Worm (Caenorhabditis elegans) whole organism, L4 larva: Measurements from ENCODE around the gene ape-1.

Experiments used
- F10B5.3 ChIP-seq: sonication (generic microtip); optimal IDR thresholded peaks from 2 replicates; lab custom pipeline; 2016; ENCODE audit warnings: mild to moderate bottlenecking, missing genetic modification characterization, missing compliant biosample characterization
- F37D6.2 ChIP-seq: sonication (generic microtip); optimal IDR thresholded peaks from 2 replicates; lab custom pipeline; 2016; ENCODE audit warnings: mild to moderate bottlenecking, missing genetic modification characterization, missing compliant biosample characterization
- F49E8.2 ChIP-seq: sonication (generic microtip); optimal IDR thresholded peaks from 2 replicates; lab custom pipeline; 2016; ENCODE audit warnings: missing compliant biosample characterization, mild to moderate bottlenecking, missing genetic modification characterization, borderline replicate concordance
- T20F7.1 ChIP-seq: fragments of 200-800 bp; sonication (Bioruptor generic); optimal IDR thresholded peaks from 2 replicates; lab custom pipeline; 2018; ENCODE audit warnings: mild to moderate bottlenecking, missing genetic modification characterization, missing compliant biosample characterization
- T26A8.4 ChIP-seq: fragments of 200-800 bp; sonication (Bioruptor generic); IDR thresholded peaks from 2 replicates; pipeline ENCODE4 v1.3.6; 2022; ENCODE audit warnings: missing genetic modification characterization, missing compliant biosample characterization
- Y48G9A.11 ChIP-seq: fragments of 200-800 bp; sonication (Bioruptor generic); IDR thresholded peaks from 2 replicates; pipeline ENCODE4 v1.3.6; 2022; ENCODE audit warnings: missing genetic modification reagents, missing genetic modification characterization, missing compliant biosample characterization
- Y5F2A.4 ChIP-seq: fragments of 200-800 bp; sonication (Bioruptor generic); optimal IDR thresholded peaks from 2 replicates; lab custom pipeline; 2018; ENCODE audit warnings: mild to moderate bottlenecking, missing genetic modification characterization, missing compliant biosample characterization
- Y75B8A.6 ChIP-seq: fragments of 200-800 bp; sonication (Bioruptor generic); IDR thresholded peaks from 2 replicates; pipeline ENCODE4 v1.3.6; 2022; ENCODE audit warnings: missing genetic modification reagents, missing genetic modification characterization, missing compliant biosample characterization
- ZK337.2 ChIP-seq: fragments of 200-800 bp; sonication (Bioruptor generic); IDR thresholded peaks from 2 replicates; pipeline ENCODE4 v1.3.6; 2022; ENCODE audit warnings: missing genetic modification reagents, missing genetic modification characterization, missing compliant biosample characterization
- arid-1 ChIP-seq: fragments of 200-800 bp; sonication (Bioruptor generic); conservative IDR thresholded peaks from 2 replicates; pipeline ENCODE4 v1.3.6; 2022; ENCODE audit warnings: missing genetic modification reagents, missing genetic modification characterization, missing compliant biosample characterization
- ceh-20 ChIP-seq: fragments of 200-800 bp; sonication (Bioruptor generic); IDR thresholded peaks from 2 replicates; pipeline ENCODE4 v1.3.6; 2022; ENCODE audit warnings: missing genetic modification reagents, missing genetic modification characterization, missing compliant biosample characterization
- ceh-32 ChIP-seq: sonication (generic microtip); optimal IDR thresholded peaks from 2 replicates; lab custom pipeline; 2016; ENCODE audit warnings: mild to moderate bottlenecking, missing genetic modification characterization, missing compliant biosample characterization; ENCODE audit not compliant: poor library complexity
- ceh-44 ChIP-seq: fragments of 200-800 bp; sonication (Bioruptor generic); IDR thresholded peaks from 2 replicates; pipeline ENCODE4 v1.3.6; 2022; ENCODE audit warnings: missing genetic modification reagents, missing genetic modification characterization, missing compliant biosample characterization
- ces-1 ChIP-seq: fragments of 150-350 bp; sonication (generic microtip); optimal IDR thresholded peaks from 4 replicates; lab custom pipeline; 2014; ENCODE audit warnings: missing biosample characterization, missing genetic modification reagents, missing genetic modification characterization
- ctbp-1 ChIP-seq: fragments of 200-800 bp; sonication (Bioruptor generic); IDR thresholded peaks from 2 replicates; pipeline ENCODE4 v1.3.6; 2022; ENCODE audit warnings: missing genetic modification reagents, missing genetic modification characterization, missing compliant biosample characterization
- daf-16 ChIP-seq, 3 experiments: sonication (generic microtip); optimal IDR thresholded peaks; 2 replicates each; lab custom pipeline; 2016 to 2017; ENCODE audit warnings: missing genetic modification characterization in 3 of 3, missing genetic modification reagents in 3 of 3, mild to moderate bottlenecking in 2 of 3, missing compliant biosample characterization in 2 of 3, missing biosample characterization in 1 of 3, moderate library complexity in 1 of 3
- daf-19 ChIP-seq: fragments of 200-800 bp; sonication (Bioruptor generic); conservative IDR thresholded peaks from 2 replicates; pipeline ENCODE4 v1.3.6; 2022; ENCODE audit warnings: missing genetic modification characterization, missing compliant biosample characterization
- daf-8 ChIP-seq: fragments of 200-800 bp; sonication (Bioruptor generic); IDR thresholded peaks from 2 replicates; pipeline ENCODE4 v1.3.6; 2022; ENCODE audit warnings: missing genetic modification characterization, missing compliant biosample characterization
- dmd-8 ChIP-seq: fragments of 200-800 bp; sonication (Bioruptor generic); IDR thresholded peaks from 2 replicates; pipeline ENCODE4 v1.3.6; 2022; ENCODE audit warnings: missing genetic modification characterization, missing compliant biosample characterization
- dmd-9 ChIP-seq: fragments of 200-800 bp; sonication (Bioruptor generic); IDR thresholded peaks from 2 replicates; pipeline ENCODE4 v1.3.6; 2022; ENCODE audit warnings: missing genetic modification reagents, missing genetic modification characterization, missing compliant biosample characterization
- dpl-1 ChIP-seq: fragments of 150-350 bp; optimal IDR thresholded peaks from 2 replicates; lab custom pipeline; 2014; ENCODE audit warnings: missing biosample characterization, missing genetic modification reagents, missing genetic modification characterization
- duxl-1 ChIP-seq: sonication (generic microtip); optimal IDR thresholded peaks from 2 replicates; lab custom pipeline; 2016; ENCODE audit warnings: mild to moderate bottlenecking, missing genetic modification characterization, moderate library complexity, missing compliant biosample characterization; ENCODE audit not compliant: poor library complexity
- egl-43 ChIP-seq: fragments of 200-800 bp; sonication (Bioruptor generic); IDR thresholded peaks from 2 replicates; pipeline ENCODE4 v1.3.6; 2022; ENCODE audit warnings: missing genetic modification reagents, missing genetic modification characterization, missing compliant biosample characterization
- gei-8 ChIP-seq: fragments of 200-800 bp; sonication (Bioruptor generic); optimal IDR thresholded peaks from 2 replicates; lab custom pipeline; 2018; ENCODE audit warnings: mild to moderate bottlenecking, missing genetic modification characterization, missing compliant biosample characterization
- hif-1 ChIP-seq, 2 experiments: sonication (generic microtip); optimal IDR thresholded peaks; 2 replicates each; lab custom pipeline; 2016 to 2017; ENCODE audit warnings: missing compliant biosample characterization in 2 of 2, missing genetic modification characterization in 2 of 2, missing genetic modification reagents in 2 of 2, missing genotype in 2 of 2, mild to moderate bottlenecking in 1 of 2
- hlh-30 ChIP-seq: sonication (generic microtip); optimal IDR thresholded peaks from 2 replicates; lab custom pipeline; 2017; ENCODE audit warnings: antibody characterized with exemption, mild to moderate bottlenecking, missing genetic modification characterization, missing compliant biosample characterization; ENCODE audit not compliant: insufficient read depth
- lin-1 ChIP-seq: fragments of 200-800 bp; sonication (Bioruptor generic); IDR thresholded peaks from 2 replicates; pipeline ENCODE4 v1.3.6; 2022; ENCODE audit warnings: missing genetic modification reagents, missing genetic modification characterization, missing compliant biosample characterization
- lin-13 ChIP-seq: fragments of 150-350 bp; optimal IDR thresholded peaks from 2 replicates; lab custom pipeline; 2014; ENCODE audit warnings: missing biosample characterization, missing genetic modification reagents, missing genetic modification characterization
- lin-38 ChIP-seq: fragments of 200-800 bp; sonication (Bioruptor generic); IDR thresholded peaks from 2 replicates; pipeline ENCODE4 v1.3.6; 2022; ENCODE audit warnings: missing genetic modification reagents, missing genetic modification characterization, missing compliant biosample characterization
- lin-39 ChIP-seq: fragments of 150-350 bp; optimal IDR thresholded peaks from 2 replicates; lab custom pipeline; 2014; ENCODE audit warnings: missing biosample characterization, missing genetic modification reagents, missing genetic modification characterization
- lir-3 ChIP-seq: sonication (generic microtip); optimal IDR thresholded peaks from 2 replicates; lab custom pipeline; 2016; ENCODE audit warnings: mild to moderate bottlenecking, missing genetic modification characterization, missing compliant biosample characterization
- mdt-29 ChIP-seq: fragments of 200-800 bp; sonication (Bioruptor generic); IDR thresholded peaks from 2 replicates; pipeline ENCODE4 v1.3.6; 2022; ENCODE audit warnings: missing genetic modification reagents, missing genetic modification characterization, missing compliant biosample characterization
- mep-1 ChIP-seq: fragments of 150-350 bp; sonication (generic microtip); optimal IDR thresholded peaks from 3 replicates; lab custom pipeline; 2014; ENCODE audit warnings: missing biosample characterization, missing genetic modification characterization
- mes-2 ChIP-seq: sonication (generic microtip); optimal IDR thresholded peaks from 2 replicates; lab custom pipeline; 2016; ENCODE audit warnings: missing genotype, mild to moderate bottlenecking, missing genetic modification characterization, missing compliant biosample characterization; ENCODE audit not compliant: poor library complexity, severe bottlenecking
- nhr-102 ChIP-seq: sonication (generic microtip); optimal IDR thresholded peaks from 2 replicates; lab custom pipeline; 2016; ENCODE audit warnings: mild to moderate bottlenecking, missing genetic modification characterization, moderate library complexity, missing compliant biosample characterization
- nhr-25 ChIP-seq: sonication (generic microtip); optimal IDR thresholded peaks from 2 replicates; lab custom pipeline; 2017; ENCODE audit warnings: missing genetic modification characterization, mild to moderate bottlenecking, missing compliant biosample characterization, antibody characterized with exemption, moderate library complexity, borderline replicate concordance; ENCODE audit not compliant: insufficient read depth
- nhr-6 ChIP-seq: fragments of 150-350 bp; optimal IDR thresholded peaks from 2 replicates; lab custom pipeline; 2014; ENCODE audit warnings: missing biosample characterization, missing genetic modification characterization
- nhr-77 ChIP-seq: fragments of 150-350 bp; optimal IDR thresholded peaks from 2 replicates; lab custom pipeline; 2014; ENCODE audit warnings: missing biosample characterization, missing genetic modification characterization
- saeg-2 ChIP-seq: fragments of 200-800 bp; sonication (Bioruptor generic); IDR thresholded peaks from 2 replicates; pipeline ENCODE4 v1.3.6; 2022; ENCODE audit warnings: missing genetic modification reagents, missing genetic modification characterization, missing compliant biosample characterization
- sdz-12 ChIP-seq: fragments of 200-800 bp; sonication (Bioruptor generic); optimal IDR thresholded peaks from 2 replicates; lab custom pipeline; 2018; ENCODE audit warnings: mild to moderate bottlenecking, missing genetic modification characterization, missing compliant biosample characterization
- snpc-1.2 ChIP-seq: fragments of 200-800 bp; sonication (Bioruptor generic); IDR thresholded peaks from 2 replicates; pipeline ENCODE4 v1.3.6; 2022; ENCODE audit warnings: missing genetic modification reagents, missing genetic modification characterization, missing compliant biosample characterization
- snpc-4 ChIP-seq: fragments of 150-350 bp; optimal IDR thresholded peaks from 2 replicates; lab custom pipeline; 2014; ENCODE audit warnings: missing biosample characterization, missing genetic modification characterization
- tag-97 ChIP-seq: fragments of 200-800 bp; sonication (Bioruptor generic); IDR thresholded peaks from 2 replicates; pipeline ENCODE4 v1.3.6; 2022; ENCODE audit warnings: missing genetic modification characterization, missing compliant biosample characterization
- tra-1 ChIP-seq: fragments of 200-800 bp; sonication (Bioruptor generic); IDR thresholded peaks from 2 replicates; pipeline ENCODE4 v1.3.6; 2022; ENCODE audit warnings: missing genetic modification reagents, missing genetic modification characterization, missing compliant biosample characterization
- vab-7 ChIP-seq: fragments of 200-800 bp; sonication (Bioruptor generic); IDR thresholded peaks from 2 replicates; pipeline ENCODE4 v1.3.6; 2022; ENCODE audit warnings: missing genetic modification reagents, missing genetic modification characterization, missing compliant biosample characterization
- zag-1 ChIP-seq: fragments of 150-350 bp; optimal IDR thresholded peaks from 2 replicates; lab custom pipeline; 2014; ENCODE audit warnings: missing biosample characterization, missing genetic modification characterization
- zfp-2 ChIP-seq: sonication (generic microtip); optimal IDR thresholded peaks from 2 replicates; lab custom pipeline; 2016; ENCODE audit warnings: mild to moderate bottlenecking, missing genetic modification characterization, missing compliant biosample characterization
- zip-11 ChIP-seq: fragments of 200-800 bp; sonication (Bioruptor generic); IDR thresholded peaks from 2 replicates; pipeline ENCODE4 v1.3.6; 2022; ENCODE audit warnings: missing genetic modification characterization, missing compliant biosample characterization
- zip-2 ChIP-seq: fragments of 150-350 bp; optimal IDR thresholded peaks from 2 replicates; lab custom pipeline; 2014; ENCODE audit warnings: missing biosample characterization, missing genetic modification characterization
- ztf-7 ChIP-seq: fragments of 150-350 bp; optimal IDR thresholded peaks from 2 replicates; lab custom pipeline; 2014; ENCODE audit warnings: missing biosample characterization, missing genetic modification characterization

Gene ape-1

DNA sequence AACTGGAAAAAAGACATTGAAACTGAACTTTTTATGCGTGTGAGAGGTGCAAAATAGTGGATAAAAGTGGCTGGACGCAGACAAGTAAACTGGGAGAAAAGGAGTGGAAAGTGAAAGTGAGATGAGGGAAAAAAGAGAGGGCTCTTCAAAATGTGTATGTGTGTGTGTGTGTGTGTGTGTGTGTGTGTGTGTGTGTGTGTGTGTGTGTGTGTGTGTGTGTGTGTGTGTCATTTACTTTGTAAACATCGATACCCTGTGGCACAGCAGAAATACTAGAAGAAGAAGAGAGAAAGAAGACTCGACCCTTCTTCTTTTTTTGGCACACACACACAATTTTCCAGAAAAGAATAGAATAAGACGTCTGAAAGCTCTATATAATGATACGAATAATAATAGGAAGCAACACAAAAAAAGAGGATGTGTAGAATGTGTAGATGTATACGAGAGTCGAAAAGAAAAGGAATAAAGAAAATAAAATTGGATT lies 37.1 kb upstream of the ape-1 start (continued):
- TF ChIP-seq nhr-77 (no peak), zfp-2 (tag; lab: Kevin White, UChicago) (no peak), hlh-30 (tag; lab: Kevin White, UChicago) (peak; percentile 74), dmd-8 (GFP tag; lab: Robert Waterston, UW) (no peak), vab-7 (GFP tag; lab: Robert Waterston, UW) (no peak), lin-38 (GFP tag; lab: Robert Waterston, UW) (no peak; the same call in 1 of the 2 replicates), daf-16 (GFP tag; optimal IDR thresholded peaks at IDR 0.05; lab: Kevin White, UChicago) (peak in 1 of 2 experiments; percentile 46), daf-16 (tag; optimal IDR thresholded peaks at IDR 0.05; lab: Kevin White, UChicago) (no peak), duxl-1 (tag; lab: Kevin White, UChicago) (no peak), lin-39 (no peak), dpl-1 (GFP tag; lab: Kevin White, UChicago) (no peak), zip-2 (tag; lab: Kevin White, UChicago) (no peak), nhr-25 (tag; lab: Kevin White, UChicago) (no peak), nhr-6 (tag; lab: Kevin White, UChicago) (peak; percentile 27), saeg-2 (0 out of 2 replicates have a peak, but pooled peaks have one; percentile 17), sdz-12 (GFP tag; lab: Kevin White, UChicago) (no peak), dmd-9 (GFP tag; lab: Robert Waterston, UW) (no peak), mep-1 (peak; percentile 50), F37D6.2 (no peak), zip-11 (GFP tag; lab: Robert Waterston, UW) (no peak), ceh-32 (tag; lab: Kevin White, UChicago) (no peak), F10B5.3 (no peak), snpc-1.2 (GFP tag; lab: Robert Waterston, UW) (no peak), arid-1 (GFP tag; lab: Robert Waterston, UW) (no peak), gei-8 (GFP tag; lab: Kevin White, UChicago) (no peak), T20F7.1 (no peak), daf-8 (GFP tag; lab: Robert Waterston, UW) (no peak), lir-3 (tag; lab: Kevin White, UChicago) (no peak), hif-1 (tag; optimal IDR thresholded peaks at IDR 0.05; lab: Kevin White, UChicago) (peak in 1 of 2 experiments; percentile 60), mes-2 (tag; lab: Kevin White, UChicago) (peak; percentile 48), mdt-29 (GFP tag; lab: Robert Waterston, UW) (no peak), ctbp-1 (GFP tag; lab: Robert Waterston, UW) (peak; percentile 63; the same call in 1 of the 2 replicates), ztf-7 (tag; lab: Kevin White, UChicago) (no peak), Y5F2A.4 (no peak), tra-1 (GFP tag; lab: Robert Waterston, UW) (no peak), daf-19 (no peak), nhr-102 (tag; lab: Kevin White, UChicago) (no peak), zag-1 (tag; lab: Kevin White, UChicago) (no peak), ZK337.2 (GFP tag; lab: Robert Waterston, UW) (no peak), tag-97 (GFP tag; lab: Robert Waterston, UW) (no peak), T26A8.4 (no peak), F49E8.2 (tag; lab: Kevin White, UChicago) (no peak), lin-13 (GFP tag; lab: Kevin White, UChicago) (no peak), ces-1 (no peak), lin-1 (GFP tag; lab: Robert Waterston, UW) (no peak), ceh-20 (GFP tag; lab: Robert Waterston, UW) (peak; percentile 76), egl-43 (GFP tag; lab: Robert Waterston, UW) (peak; percentile 69; the same call in 1 of the 2 replicates), Y48G9A.11 (GFP tag; lab: Robert Waterston, UW) (no peak), ceh-44 (GFP tag; lab: Robert Waterston, UW) (no peak), snpc-4 (tag; lab: Kevin White, UChicago) (no peak), Y75B8A.6 (GFP tag; lab: Robert Waterston, UW) (no peak)
